Fruit fly (Drosophila melanogaster): ENCODE data around the gene Droj2.

The Droj2 gene

DNA sequence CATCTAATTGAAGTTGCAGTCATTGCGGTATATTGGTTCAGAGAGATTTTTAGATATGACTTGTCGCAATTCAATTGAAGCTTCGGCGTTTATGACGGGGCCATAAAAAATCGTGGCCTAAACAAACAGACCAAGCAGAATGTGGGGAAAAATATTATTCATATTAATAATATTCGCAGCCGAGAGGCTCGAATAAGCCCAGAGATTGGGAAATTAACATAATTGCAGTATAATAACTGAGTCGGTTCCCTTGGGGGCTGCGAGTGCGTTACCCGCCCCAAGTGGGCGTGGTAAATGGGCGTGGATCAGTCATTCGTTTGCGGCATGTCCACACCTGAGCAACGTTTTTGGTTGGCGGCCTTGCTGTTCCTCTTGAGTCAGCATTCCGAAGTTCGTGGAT lies 38.1 kb downstream of the Droj2 start, which contains the start of gene Ir87a:
Gene Ir87a, plus strand, starts transcription at position 301 of the 400 bp plus-strand sequence.
- TF ChIP-seq CG15479 (GFP tag; optimal IDR thresholded peaks at IDR 0.05) (no peak), CG9932 (GFP tag; IDR thresholded peaks at IDR 0.05) (no peak), CG18476 (GFP tag; optimal IDR thresholded peaks at IDR 0.05) (no peak), dan (GFP tag; IDR thresholded peaks at IDR 0.05) (no peak), Adf1 (GFP tag; IDR thresholded peaks at IDR 0.05) (no peak), sqz (GFP tag; optimal IDR thresholded peaks at IDR 0.05) (no peak), zfh1 (GFP tag; IDR thresholded peaks at IDR 0.05) (no peak), crol (GFP tag; IDR thresholded peaks at IDR 0.05) (no peak), Drgx (GFP tag; IDR thresholded peaks at IDR 0.05) (no peak), tx (GFP tag; optimal IDR thresholded peaks at IDR 0.05) (no peak), HLHmδ (GFP tag; optimal IDR thresholded peaks at IDR 0.05) (no peak), Gug (GFP tag; IDR thresholded peaks at IDR 0.05) (no peak), CG4360 (GFP tag; IDR thresholded peaks at IDR 0.05) (no peak)

DNA sequence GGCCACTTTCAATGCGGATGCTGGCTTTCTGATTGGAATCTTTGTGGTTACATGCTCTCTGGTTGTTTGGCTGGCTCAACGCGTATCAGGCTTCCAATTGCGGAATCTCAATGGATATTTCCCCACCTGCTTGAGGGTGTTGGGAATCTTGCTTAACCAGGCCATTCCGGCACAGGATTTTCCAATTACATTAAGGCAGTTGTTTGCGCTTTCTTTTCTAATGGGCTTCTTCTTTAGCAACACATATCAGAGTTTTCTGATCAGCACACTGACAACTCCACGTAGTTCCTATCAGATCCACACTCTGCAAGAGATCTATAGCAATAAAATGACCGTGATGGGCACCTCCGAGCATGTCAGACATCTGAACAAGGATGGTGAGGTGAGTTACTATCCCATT lies 40.3 kb downstream of the Droj2 start:
- TF ChIP-seq Atf-2 (GFP tag; optimal IDR thresholded peaks at IDR 0.05), result no peak
- TF ChIP-seq insv (GFP tag; optimal IDR thresholded peaks at IDR 0.05), result peak in 1 of 2 experiments; percentile 92
- TF ChIP-seq Elba2 (GFP tag; optimal IDR thresholded peaks at IDR 0.05), result peak; percentile 44

DNA sequence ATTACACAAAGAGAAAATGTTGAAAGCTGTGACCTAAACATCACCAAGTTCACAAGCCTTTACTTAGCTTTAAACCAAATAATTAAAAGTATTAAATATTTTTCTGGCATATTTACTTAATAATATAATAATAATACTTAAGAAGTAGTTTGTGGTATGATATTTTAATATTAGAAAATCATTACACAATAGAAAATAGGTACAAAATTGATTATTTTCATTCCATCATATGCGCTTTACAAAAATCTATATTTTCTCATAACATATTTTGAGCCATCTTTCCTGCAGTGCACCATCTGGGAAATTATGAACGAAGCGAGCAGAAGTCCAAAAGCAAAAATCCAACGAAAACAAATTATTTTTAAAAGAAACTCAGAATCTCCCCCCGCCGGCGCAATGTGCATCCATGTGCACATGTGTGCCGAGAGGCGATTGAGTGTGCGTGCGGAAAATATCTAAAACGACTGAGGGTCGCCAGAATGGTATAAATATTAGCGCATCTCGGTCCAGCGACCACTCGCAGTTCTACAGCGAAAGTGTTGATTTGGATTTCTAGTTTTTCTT lies 43.6 kb downstream of the Droj2 start, which contains the start of gene Act87E:
Gene Act87E, plus strand, starts transcription at position 514 of the 564 bp plus-strand sequence.
- TF ChIP-seq ewg (GFP tag; optimal IDR thresholded peaks at IDR 0.05) (peak; percentile 53), Dad (GFP tag; optimal IDR thresholded peaks at IDR 0.05) (no peak), sr (GFP tag; IDR thresholded peaks at IDR 0.05) (peak; percentile 66; the same call in 2 of the 3 replicates), CG7271 (tag; optimal IDR thresholded peaks at IDR 0.05) (no peak), Vsx1 (GFP tag; optimal IDR thresholded peaks at IDR 0.05) (peak; percentile 16), CG15073 (GFP tag; optimal IDR thresholded peaks at IDR 0.05) (no peak), MBD-R2 (GFP tag; IDR thresholded peaks at IDR 0.05) (no peak), klu (GFP tag; IDR thresholded peaks at IDR 0.05) (no peak), CG9817 (tag; optimal IDR thresholded peaks at IDR 0.05) (peak; percentile 34), usp (GFP tag; optimal IDR thresholded peaks at IDR 0.05) (no peak), HmgZ (tag; optimal IDR thresholded peaks at IDR 0.05) (no peak), ind (GFP tag; optimal IDR thresholded peaks at IDR 0.05) (peak; percentile 42), gcm (GFP tag; optimal IDR thresholded peaks at IDR 0.05) (peak; percentile 60), Opbp (GFP tag; IDR thresholded peaks at IDR 0.05; ENCODE audit: partially characterized antibody) (no peak), crol (GFP tag; IDR thresholded peaks at IDR 0.05) (peak; percentile 66), Scr (GFP tag; IDR thresholded peaks at IDR 0.05; ENCODE audit: partially characterized antibody) (no peak), Hsf (GFP tag; optimal IDR thresholded peaks at IDR 0.05) (no peak), CG5180 (GFP tag; optimal IDR thresholded peaks at IDR 0.05) (peak; percentile 43), ems (GFP tag; optimal IDR thresholded peaks at IDR 0.05) (no peak), Ptx1 (GFP tag; IDR thresholded peaks at IDR 0.05) (peak; percentile 67), CG3163 (GFP tag; optimal IDR thresholded peaks at IDR 0.05) (no peak), CG4707 (GFP tag; optimal IDR thresholded peaks at IDR 0.05) (no peak), CG4404 (GFP tag; IDR thresholded peaks at IDR 0.05) (peak; percentile 59), Dip2 (GFP tag; IDR thresholded peaks at IDR 0.05) (no peak), Mrtf (GFP tag; IDR thresholded peaks at IDR 0.05) (no peak), CG10267 (tag; optimal IDR thresholded peaks at IDR 0.05) (peak; percentile 78), fd3F (GFP tag; optimal IDR thresholded peaks at IDR 0.05) (peak; percentile 52), CG1792 (GFP tag; optimal IDR thresholded peaks at IDR 0.05) (no peak), tap (tag; optimal IDR thresholded peaks at IDR 0.05) (peak; percentile 57), ac (GFP tag; optimal IDR thresholded peaks at IDR 0.05) (peak; percentile 30), knrl (GFP tag; IDR thresholded peaks at IDR 0.05; ENCODE audit: partially characterized antibody) (no peak), Abd-B (GFP tag; optimal IDR thresholded peaks at IDR 0.05) (peak; percentile 55), CG1647 (GFP tag; optimal IDR thresholded peaks at IDR 0.05) (no peak), CG18476 (GFP tag; optimal IDR thresholded peaks at IDR 0.05) (no peak)
